Comparison of ENCODE assay signal across 2 fruit fly cellular contexts in genomic region chrX:13392764-13393163, dm6.
TF ChIP-seq lines count a peak whose summit lies in the region.

No protein-coding gene starts in this region.

- no peak for TF ChIP-seq CTCF in whole organism, embryonic (GFP tag; optimal IDR thresholded peaks at IDR 0.05; lab: Kevin White, UChicago)

TF ChIP-seq in whole organism, adult, 20 proteins besides CTCF, POLR2A, EP300 and RAD21:
- TF ChIP-seq cnc (optimal IDR thresholded peaks at IDR 0.05; lab: Kevin White, UChicago) (peak; percentile 15 to 66), CG5204 (GFP tag; optimal IDR thresholded peaks at IDR 0.05; lab: Kevin White, UChicago) (no peak)

TF ChIP-seq in whole organism, embryonic, 481 proteins besides CTCF, POLR2A, EP300 and RAD21:
- TF ChIP-seq CG2120 (GFP tag; optimal IDR thresholded peaks at IDR 0.05; lab: Kevin White, UChicago) (no peak), lbe (GFP tag; optimal IDR thresholded peaks at IDR 0.05; lab: Kevin White, UChicago) (no peak), ac (GFP tag; optimal IDR thresholded peaks at IDR 0.05; lab: Kevin White, UChicago) (no peak), HmgD (GFP tag; optimal IDR thresholded peaks at IDR 0.05; lab: Kevin White, UChicago) (no peak), hb (GFP tag; IDR thresholded peaks at IDR 0.05; lab: Robert Waterston, UW; ENCODE audit: partially characterized antibody) (no peak), amos (GFP tag; IDR thresholded peaks at IDR 0.05; lab: Robert Waterston, UW; ENCODE audit: partially characterized antibody) (no peak), CG34376 (GFP tag; optimal IDR thresholded peaks at IDR 0.05; lab: Kevin White, UChicago) (peak; percentile 73), Ets97D (GFP tag; optimal IDR thresholded peaks at IDR 0.05; lab: Kevin White, UChicago) (no peak), CG7745 (tag; optimal IDR thresholded peaks at IDR 0.05; lab: Kevin White, UChicago) (no peak), Deaf1 (tag; optimal IDR thresholded peaks at IDR 0.05; lab: Kevin White, UChicago) (no peak), mirr (GFP tag; optimal IDR thresholded peaks at IDR 0.05; lab: Kevin White, UChicago) (peak; percentile 81), CG6689 (GFP tag; IDR thresholded peaks at IDR 0.05; lab: Robert Waterston, UW) (no peak), Hr3 (GFP tag; optimal IDR thresholded peaks at IDR 0.05; lab: Kevin White, UChicago) (no peak), CG1233 (GFP tag; optimal IDR thresholded peaks at IDR 0.05; lab: Kevin White, UChicago) (no peak), zen (tag; optimal IDR thresholded peaks at IDR 0.05; lab: Kevin White, UChicago) (no peak), maf-S (GFP tag; optimal IDR thresholded peaks at IDR 0.05; lab: Kevin White, UChicago) (no peak), exex (tag; optimal IDR thresholded peaks at IDR 0.05; lab: Kevin White, UChicago) (peak; percentile 72), Med (GFP tag; lab: Kevin White, UChicago) (peak; percentile 67), CG13296 (GFP tag; optimal IDR thresholded peaks at IDR 0.05; lab: Kevin White, UChicago) (no peak), sug (tag; optimal IDR thresholded peaks at IDR 0.05; lab: Kevin White, UChicago) (peak; percentile 69), D19A (tag; optimal IDR thresholded peaks at IDR 0.05; lab: Kevin White, UChicago) (no peak), cwo (GFP tag; optimal IDR thresholded peaks at IDR 0.05; lab: Kevin White, UChicago) (peak; percentile 86), H2.0 (GFP tag; IDR thresholded peaks at IDR 0.05; lab: Robert Waterston, UW) (no peak), CG10543 (GFP tag; optimal IDR thresholded peaks at IDR 0.05; lab: Kevin White, UChicago) (peak; percentile 18), CG6791 (GFP tag; IDR thresholded peaks at IDR 0.05; lab: Robert Waterston, UW; ENCODE audit: partially characterized antibody) (no peak), pum (GFP tag; optimal IDR thresholded peaks at IDR 0.05; lab: Kevin White, UChicago) (no peak), chn (GFP tag; optimal IDR thresholded peaks at IDR 0.05; lab: Kevin White, UChicago) (no peak), CG15514 (GFP tag; optimal IDR thresholded peaks at IDR 0.05; lab: Kevin White, UChicago) (no peak), Hey (tag; optimal IDR thresholded peaks at IDR 0.05; lab: Kevin White, UChicago) (peak; percentile 50), grn (GFP tag; optimal IDR thresholded peaks at IDR 0.05; lab: Kevin White, UChicago) (peak; percentile 68), emc (GFP tag; optimal IDR thresholded peaks at IDR 0.05; lab: Kevin White, UChicago) (no peak), pan (optimal IDR thresholded peaks at IDR 0.05; lab: Kevin White, UChicago) (no peak), pan (GFP tag; optimal IDR thresholded peaks at IDR 0.05 in 1 of 2, IDR thresholded peaks at IDR 0.05 in 1 of 2) (no peak), Rfx (GFP tag; IDR thresholded peaks at IDR 0.05; lab: Robert Waterston, UW) (no peak), B-H1 (GFP tag; IDR thresholded peaks at IDR 0.05; lab: Robert Waterston, UW) (no peak), lab (GFP tag; optimal IDR thresholded peaks at IDR 0.05; lab: Kevin White, UChicago) (peak; percentile 43), CG1647 (GFP tag; optimal IDR thresholded peaks at IDR 0.05; lab: Kevin White, UChicago) (no peak), CG31388 (GFP tag; optimal IDR thresholded peaks at IDR 0.05; lab: Kevin White, UChicago) (no peak), Adf1 (GFP tag; IDR thresholded peaks at IDR 0.05; lab: Robert Waterston, UW) (no peak), Drgx (GFP tag; IDR thresholded peaks at IDR 0.05; lab: Robert Waterston, UW) (no peak), jumu (GFP tag; optimal IDR thresholded peaks at IDR 0.05; lab: Kevin White, UChicago) (no peak), Dll (GFP tag; IDR thresholded peaks at IDR 0.05; lab: Robert Waterston, UW; ENCODE audit: partially characterized antibody) (no peak), pzg (GFP tag; optimal IDR thresholded peaks at IDR 0.05; lab: Kevin White, UChicago) (no peak)
